Worm (Caenorhabditis elegans): ENCODE measurements around the gene gst-22.

ce11 chrV:16246579-16246978 is 14.5 kb upstream of the gst-22 start, which contains the start of gene srh-95:
- TF ChIP-seq dao-5 (tag; optimal IDR thresholded peaks at IDR 0.05), result no peak
- no peak for TF ChIP-seq him-1 (tag; optimal IDR thresholded peaks at IDR 0.05)
